Worm (Caenorhabditis elegans) whole organism, L4 larva: ENCODE results near the gene sre-29.

Experiments
- R02D3.7 ChIP-seq: fragments of 150-350 bp; sonication (generic microtip); optimal IDR thresholded peaks from 3 replicates; lab custom pipeline; 2014; ENCODE audit warnings: missing biosample characterization, missing genetic modification characterization
- arid-1 ChIP-seq: fragments of 200-800 bp; sonication (Bioruptor generic); conservative IDR thresholded peaks from 2 replicates; pipeline ENCODE4 v1.3.6; 2022; ENCODE audit warnings: missing genetic modification reagents, missing genetic modification characterization, missing compliant biosample characterization
- ceh-20 ChIP-seq: fragments of 200-800 bp; sonication (Bioruptor generic); IDR thresholded peaks from 2 replicates; pipeline ENCODE4 v1.3.6; 2022; ENCODE audit warnings: missing genetic modification reagents, missing genetic modification characterization, missing compliant biosample characterization
- cey-2 ChIP-seq: sonication (generic microtip); optimal IDR thresholded peaks from 3 replicates; lab custom pipeline; 2017; ENCODE audit warnings: missing genetic modification characterization, mild to moderate bottlenecking, missing compliant biosample characterization, antibody characterized with exemption, borderline replicate concordance; ENCODE audit not compliant: insufficient read depth
- ctbp-1 ChIP-seq: fragments of 200-800 bp; sonication (Bioruptor generic); IDR thresholded peaks from 2 replicates; pipeline ENCODE4 v1.3.6; 2022; ENCODE audit warnings: missing genetic modification reagents, missing genetic modification characterization, missing compliant biosample characterization
- daf-16 ChIP-seq, 3 experiments: sonication (generic microtip); optimal IDR thresholded peaks; 2 replicates each; lab custom pipeline; 2016 to 2017; ENCODE audit warnings: missing genetic modification characterization in 3 of 3, missing genetic modification reagents in 3 of 3, mild to moderate bottlenecking in 2 of 3, missing compliant biosample characterization in 2 of 3, missing biosample characterization in 1 of 3, moderate library complexity in 1 of 3
- dmd-6 ChIP-seq: fragments of 200-800 bp; sonication (Bioruptor generic); IDR thresholded peaks from 2 replicates; pipeline ENCODE4 v1.3.6; 2022; ENCODE audit warnings: missing genetic modification reagents, missing genetic modification characterization, missing compliant biosample characterization
- dmd-9 ChIP-seq: fragments of 200-800 bp; sonication (Bioruptor generic); IDR thresholded peaks from 2 replicates; pipeline ENCODE4 v1.3.6; 2022; ENCODE audit warnings: missing genetic modification reagents, missing genetic modification characterization, missing compliant biosample characterization
- dpl-1 ChIP-seq: fragments of 150-350 bp; optimal IDR thresholded peaks from 2 replicates; lab custom pipeline; 2014; ENCODE audit warnings: missing biosample characterization, missing genetic modification reagents, missing genetic modification characterization
- dve-1 ChIP-seq: sonication (generic microtip); optimal IDR thresholded peaks from 2 replicates; lab custom pipeline; 2017; ENCODE audit warnings: antibody characterized with exemption, mild to moderate bottlenecking, missing genetic modification characterization, missing compliant biosample characterization; ENCODE audit not compliant: insufficient read depth
- fkh-10 ChIP-seq: fragments of 150-350 bp; optimal IDR thresholded peaks from 2 replicates; lab custom pipeline; 2014; ENCODE audit warnings: missing biosample characterization, missing genetic modification reagents, missing genetic modification characterization
- hlh-11 ChIP-seq: fragments of 200-800 bp; sonication (Bioruptor generic); optimal IDR thresholded peaks from 2 replicates; lab custom pipeline; 2018; ENCODE audit warnings: mild to moderate bottlenecking, missing genetic modification characterization, missing compliant biosample characterization
- lin-15B ChIP-seq: fragments of 150-350 bp; sonication (generic microtip); optimal IDR thresholded peaks from 3 replicates; lab custom pipeline; 2014; ENCODE audit warnings: missing biosample characterization, missing genetic modification characterization
- lin-29 ChIP-seq: fragments of 200-800 bp; sonication (Bioruptor generic); IDR thresholded peaks from 2 replicates; pipeline ENCODE4 v1.3.6; 2022; ENCODE audit warnings: missing genetic modification reagents, missing genetic modification characterization, missing compliant biosample characterization
- lin-39 ChIP-seq: fragments of 150-350 bp; optimal IDR thresholded peaks from 2 replicates; lab custom pipeline; 2014; ENCODE audit warnings: missing biosample characterization, missing genetic modification reagents, missing genetic modification characterization
- lir-3 ChIP-seq: sonication (generic microtip); optimal IDR thresholded peaks from 2 replicates; lab custom pipeline; 2016; ENCODE audit warnings: mild to moderate bottlenecking, missing genetic modification characterization, missing compliant biosample characterization
- lsy-2 ChIP-seq, 2 experiments: fragments of 150-350 bp in 1 of 2; sonication (generic microtip) in 1 of 2; optimal IDR thresholded peaks; 2 replicates each; lab custom pipeline; 2014 to 2017; ENCODE audit warnings: missing biosample characterization in 2 of 2, missing genetic modification characterization in 2 of 2
- mep-1 ChIP-seq: fragments of 150-350 bp; sonication (generic microtip); optimal IDR thresholded peaks from 3 replicates; lab custom pipeline; 2014; ENCODE audit warnings: missing biosample characterization, missing genetic modification characterization
- mes-2 ChIP-seq: sonication (generic microtip); optimal IDR thresholded peaks from 2 replicates; lab custom pipeline; 2016; ENCODE audit warnings: missing genotype, mild to moderate bottlenecking, missing genetic modification characterization, missing compliant biosample characterization; ENCODE audit not compliant: poor library complexity, severe bottlenecking
- nhr-10 ChIP-seq: fragments of 150-350 bp; optimal IDR thresholded peaks from 2 replicates; lab custom pipeline; 2014; ENCODE audit warnings: missing biosample characterization, missing genetic modification characterization
- nhr-102 ChIP-seq: sonication (generic microtip); optimal IDR thresholded peaks from 2 replicates; lab custom pipeline; 2016; ENCODE audit warnings: mild to moderate bottlenecking, missing genetic modification characterization, moderate library complexity, missing compliant biosample characterization
- nhr-111 ChIP-seq: fragments of 200-800 bp; sonication (Bioruptor generic); optimal IDR thresholded peaks from 2 replicates; lab custom pipeline; 2018; ENCODE audit warnings: mild to moderate bottlenecking, missing genetic modification characterization, missing compliant biosample characterization
- nhr-237 ChIP-seq: sonication (generic microtip); optimal IDR thresholded peaks from 2 replicates; lab custom pipeline; 2017; ENCODE audit warnings: missing biosample characterization, missing genetic modification characterization
- nhr-28 ChIP-seq: fragments of 150-350 bp; optimal IDR thresholded peaks from 2 replicates; lab custom pipeline; 2014; ENCODE audit warnings: missing biosample characterization, missing genetic modification characterization
- nhr-41 ChIP-seq: fragments of 200-800 bp; sonication (Bioruptor generic); IDR thresholded peaks from 2 replicates; pipeline ENCODE4 v1.3.6; 2022; ENCODE audit warnings: missing genetic modification reagents, missing genetic modification characterization, missing compliant biosample characterization
- nhr-6 ChIP-seq: fragments of 150-350 bp; optimal IDR thresholded peaks from 2 replicates; lab custom pipeline; 2014; ENCODE audit warnings: missing biosample characterization, missing genetic modification characterization
- nhr-76 ChIP-seq: fragments of 150-350 bp; optimal IDR thresholded peaks from 2 replicates; lab custom pipeline; 2014; ENCODE audit warnings: missing biosample characterization, missing genetic modification characterization
- nhr-77 ChIP-seq: fragments of 150-350 bp; optimal IDR thresholded peaks from 2 replicates; lab custom pipeline; 2014; ENCODE audit warnings: missing biosample characterization, missing genetic modification characterization
- pqm-1 ChIP-seq: sonication (generic microtip); optimal IDR thresholded peaks from 2 replicates; lab custom pipeline; 2017; ENCODE audit warnings: missing biosample characterization, missing genetic modification characterization
- unc-62 ChIP-seq, 3 experiments: fragments of 150-350 bp in 1 of 3; sonication (generic microtip); optimal IDR thresholded peaks in 2 of 3; peaks in 1 of 3; 1 replicate in 1 of 3; 2 replicates in 2 of 3; lab custom pipeline; 2014 to 2017; ENCODE audit warnings: missing biosample characterization in 3 of 3, missing genetic modification characterization in 3 of 3, missing genetic modification reagents in 3 of 3, missing genotype in 1 of 3
- ztf-11 ChIP-seq: fragments of 150-350 bp; optimal IDR thresholded peaks from 2 replicates; lab custom pipeline; 2014; ENCODE audit warnings: missing biosample characterization, missing genetic modification characterization

Gene sre-29

ce11 chrII:12432356-12432755 lies 30.7 kb upstream of the sre-29 start, which contains the start of gene dct-12:
Gene dct-12 (minus strand): TSS chrII:12432456.
- TF ChIP-seq dpl-1 (no peak), unc-62 (GFP tag; optimal IDR thresholded peaks at IDR 0.05 in 1 of 2; lab: Kevin White, UChicago) (peak in 1 of 2 experiments; percentile 70), unc-62 (tag; optimal IDR thresholded peaks at IDR 0.05; lab: Kevin White, UChicago) (no peak)
- TF ChIP-seq, all 104 proteins: peak for 1

ce11 chrII:12429743-12430142 lies 28.1 kb upstream of the sre-29 start, which contains the start of gene Y57A10C.8:
Gene Y57A10C.8 (minus strand): TSS chrII:12429843.
- TF ChIP-seq unc-62 (GFP tag; optimal IDR thresholded peaks at IDR 0.05 in 1 of 2; lab: Kevin White, UChicago) = peak in 1 of 2 experiments; percentile 8
- no peak for TF ChIP-seq unc-62 (tag; optimal IDR thresholded peaks at IDR 0.05; lab: Kevin White, UChicago)
- TF ChIP-seq fkh-10 (GFP tag; lab: Kevin White, UChicago) = no peak

- TF ChIP-seq nhr-111 (GFP tag; lab: Kevin White, UChicago) (no peak), lir-3 (tag; lab: Kevin White, UChicago) (no peak), nhr-28 (tag; lab: Kevin White, UChicago) (peak; percentile 100), lin-39 (tag; lab: Kevin White, UChicago) (no peak), nhr-102 (tag; lab: Kevin White, UChicago) (peak; percentile 6), nhr-10 (tag; lab: Kevin White, UChicago) (no peak), ztf-11 (no peak), cey-2 (peak; percentile 40), hlh-11 (peak; percentile 70), dve-1 (tag; lab: Kevin White, UChicago) (peak; percentile 93), pqm-1 (tag; lab: Kevin White, UChicago) (peak; percentile 76), nhr-77 (tag; lab: Kevin White, UChicago) (peak; percentile 72), dmd-6 (GFP tag; lab: Robert Waterston, UW) (peak; percentile 74), arid-1 (GFP tag; lab: Robert Waterston, UW) (no peak), nhr-6 (tag; lab: Kevin White, UChicago) (peak; percentile 36), mep-1 (peak; percentile 53), daf-16 (GFP tag; optimal IDR thresholded peaks at IDR 0.05; lab: Kevin White, UChicago) (no peak), daf-16 (tag; optimal IDR thresholded peaks at IDR 0.05; lab: Kevin White, UChicago) (peak; percentile 75), nhr-76 (tag; lab: Kevin White, UChicago) (no peak), mes-2 (tag; lab: Kevin White, UChicago) (peak; percentile 45), lsy-2 (tag; optimal IDR thresholded peaks at IDR 0.05; lab: Kevin White, UChicago) (peak in 1 of 2 experiments; percentile 40), nhr-237 (no peak)
Measured at ce11 chrII:12425644-12426222, 24.0 kb upstream of the sre-29 start, which contains the start of gene daf-22. Gene daf-22 (minus strand): TSS chrII:12425694.

ce11 chrII:12420486-12420885 lies 18.8 kb upstream of the sre-29 start, which contains the start of gene sre-26:
Gene sre-26 (minus strand): TSS chrII:12420586.
- TF ChIP-seq ctbp-1 (GFP tag; lab: Robert Waterston, UW) (no peak), lsy-2 (tag; optimal IDR thresholded peaks at IDR 0.05; lab: Kevin White, UChicago) (no peak), dmd-9 (GFP tag; lab: Robert Waterston, UW) (no peak), nhr-41 (GFP tag; lab: Robert Waterston, UW) (no peak), lin-29 (GFP tag; lab: Robert Waterston, UW) (no peak), lin-15B (tag; lab: Kevin White, UChicago) (no peak)

ce11 chrII:12417996-12418395 lies 16.3 kb upstream of the sre-29 start:
- no peak for TF ChIP-seq ceh-20
- no peak for TF ChIP-seq lin-29 (GFP tag; lab: Robert Waterston, UW)
- no peak for TF ChIP-seq R02D3.7 (tag; lab: Kevin White, UChicago)
